Worm (Caenorhabditis elegans) whole organism, L4 larva: Measurements from ENCODE around the gene C35B1.2.

Source experiments
- ces-1 ChIP-seq: fragments of 150-350 bp; sonication (generic microtip); optimal IDR thresholded peaks from 4 replicates; lab custom pipeline; 2014; ENCODE audit warnings: missing biosample characterization, missing genetic modification reagents, missing genetic modification characterization
- egl-43 ChIP-seq: fragments of 200-800 bp; sonication (Bioruptor generic); IDR thresholded peaks from 2 replicates; pipeline ENCODE4 v1.3.6; 2022; ENCODE audit warnings: missing genetic modification reagents, missing genetic modification characterization, missing compliant biosample characterization
- fkh-10 ChIP-seq: fragments of 150-350 bp; optimal IDR thresholded peaks from 2 replicates; lab custom pipeline; 2014; ENCODE audit warnings: missing biosample characterization, missing genetic modification reagents, missing genetic modification characterization
- fos-1 ChIP-seq: fragments of 150-350 bp; optimal IDR thresholded peaks from 2 replicates; lab custom pipeline; 2014; ENCODE audit warnings: missing biosample characterization, missing genetic modification characterization
- lsy-2 ChIP-seq, 2 experiments: fragments of 150-350 bp in 1 of 2; sonication (generic microtip) in 1 of 2; optimal IDR thresholded peaks; 2 replicates each; lab custom pipeline; 2014 to 2017; ENCODE audit warnings: missing biosample characterization in 2 of 2, missing genetic modification characterization in 2 of 2
- mep-1 ChIP-seq: fragments of 150-350 bp; sonication (generic microtip); optimal IDR thresholded peaks from 3 replicates; lab custom pipeline; 2014; ENCODE audit warnings: missing biosample characterization, missing genetic modification characterization
- mxl-2 ChIP-seq: fragments of 200-800 bp; sonication (Bioruptor generic); conservative IDR thresholded peaks from 2 replicates; pipeline ENCODE4 v1.3.6; 2022; ENCODE audit warnings: missing genetic modification reagents, missing genetic modification characterization, missing compliant biosample characterization
- nhr-237 ChIP-seq: sonication (generic microtip); optimal IDR thresholded peaks from 2 replicates; lab custom pipeline; 2017; ENCODE audit warnings: missing biosample characterization, missing genetic modification characterization
- nhr-25 ChIP-seq: sonication (generic microtip); optimal IDR thresholded peaks from 2 replicates; lab custom pipeline; 2017; ENCODE audit warnings: missing genetic modification characterization, mild to moderate bottlenecking, missing compliant biosample characterization, antibody characterized with exemption, moderate library complexity, borderline replicate concordance; ENCODE audit not compliant: insufficient read depth
- vab-7 ChIP-seq: fragments of 200-800 bp; sonication (Bioruptor generic); IDR thresholded peaks from 2 replicates; pipeline ENCODE4 v1.3.6; 2022; ENCODE audit warnings: missing genetic modification reagents, missing genetic modification characterization, missing compliant biosample characterization

ce11 chrIV:4117432-4117831 lies 31.4 kb downstream of the C35B1.2 start, which contains the start of gene drd-50:
- TF ChIP-seq mep-1 (no peak), egl-43 (GFP tag; lab: Robert Waterston, UW) (no peak), lsy-2 (tag; optimal IDR thresholded peaks at IDR 0.05; lab: Kevin White, UChicago) (no peak), fkh-10 (no peak), vab-7 (GFP tag; lab: Robert Waterston, UW) (no peak), fos-1 (no peak), ces-1 (GFP tag; lab: Kevin White, UChicago) (no peak), mxl-2 (GFP tag; lab: Robert Waterston, UW) (no peak), nhr-237 (tag; lab: Kevin White, UChicago) (no peak), nhr-25 (no peak)
